Worm (Caenorhabditis elegans): ENCODE results near the gene C17B7.10.

The C17B7.10 gene

DNA sequence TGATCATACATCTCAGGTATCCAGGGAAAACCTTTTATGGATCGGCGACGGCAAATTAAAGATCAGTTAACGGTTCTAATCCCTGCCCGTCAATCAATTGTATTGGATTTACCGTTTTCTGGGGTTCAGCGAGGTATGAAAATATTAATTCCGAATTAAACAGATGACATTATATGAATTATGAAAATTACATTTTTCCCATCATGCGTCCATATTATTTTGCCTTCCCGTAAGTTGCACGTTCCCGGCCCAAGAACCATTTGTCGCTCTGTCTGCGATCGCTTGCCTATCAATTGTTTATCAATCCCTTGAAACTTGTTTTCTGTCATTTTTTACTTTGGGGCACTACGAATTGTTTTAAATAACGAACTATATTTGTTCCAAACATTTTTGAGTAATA is 19.8 kb upstream of the C17B7.10 start:
- no peak for TF ChIP-seq sea-1 (GFP tag; conservative IDR thresholded peaks at IDR 0.05)
- TF ChIP-seq tbx-37 (GFP tag; conservative IDR thresholded peaks at IDR 0.05), result no peak
- no peak for TF ChIP-seq ets-7 (tag; optimal IDR thresholded peaks at IDR 0.05)
- TF ChIP-seq ceh-13 (GFP tag; optimal IDR thresholded peaks at IDR 0.05), result no peak
- TF ChIP-seq hmbx-1 (tag; optimal IDR thresholded peaks at IDR 0.05), result no peak
- no peak for TF ChIP-seq flt-1 (GFP tag; IDR thresholded peaks at IDR 0.05)
- TF ChIP-seq hmg-4 (GFP tag; optimal IDR thresholded peaks at IDR 0.05), result no peak
- TF ChIP-seq B0310.2 (tag; optimal IDR thresholded peaks at IDR 0.05), result no peak
- no peak for TF ChIP-seq hnd-1 (tag; optimal IDR thresholded peaks at IDR 0.05)
- no peak for TF ChIP-seq tbx-11 (GFP tag; IDR thresholded peaks at IDR 0.05)
- TF ChIP-seq ama-1 (optimal IDR thresholded peaks at IDR 0.05), result no peak
- no peak for TF ChIP-seq scrt-1 (GFP tag; IDR thresholded peaks at IDR 0.05)
- TF ChIP-seq tra-4 (tag; optimal IDR thresholded peaks at IDR 0.05), result no peak
- no peak for TF ChIP-seq aly-1 (tag; optimal IDR thresholded peaks at IDR 0.05)
- TF ChIP-seq ceh-36 (tag; optimal IDR thresholded peaks at IDR 0.05), result no peak
- no peak for TF ChIP-seq F13C5.2 (tag; optimal IDR thresholded peaks at IDR 0.05)
- no peak for TF ChIP-seq pes-1 (GFP tag; IDR thresholded peaks at IDR 0.05)

- TF ChIP-seq ama-1 (optimal IDR thresholded peaks at IDR 0.05), result no peak
- TF ChIP-seq tra-4 (tag; optimal IDR thresholded peaks at IDR 0.05), result no peak
- no peak for TF ChIP-seq pes-1 (GFP tag; IDR thresholded peaks at IDR 0.05)
- no peak for TF ChIP-seq hmg-4 (GFP tag; optimal IDR thresholded peaks at IDR 0.05)
- TF ChIP-seq hmbx-1 (tag; optimal IDR thresholded peaks at IDR 0.05), result no peak
- TF ChIP-seq flt-1 (GFP tag; IDR thresholded peaks at IDR 0.05), result no peak
- no peak for TF ChIP-seq sea-1 (GFP tag; conservative IDR thresholded peaks at IDR 0.05)
- TF ChIP-seq tbx-37 (GFP tag; conservative IDR thresholded peaks at IDR 0.05), result no peak
- TF ChIP-seq ceh-36 (tag; optimal IDR thresholded peaks at IDR 0.05), result no peak
- TF ChIP-seq F13C5.2 (tag; optimal IDR thresholded peaks at IDR 0.05), result no peak
- TF ChIP-seq scrt-1 (GFP tag; IDR thresholded peaks at IDR 0.05), result no peak
- no peak for TF ChIP-seq tbx-11 (GFP tag; IDR thresholded peaks at IDR 0.05)
- no peak for TF ChIP-seq aly-1 (tag; optimal IDR thresholded peaks at IDR 0.05)
- no peak for TF ChIP-seq ceh-13 (GFP tag; optimal IDR thresholded peaks at IDR 0.05)
- no peak for TF ChIP-seq ets-7 (tag; optimal IDR thresholded peaks at IDR 0.05)
- TF ChIP-seq hnd-1 (tag; optimal IDR thresholded peaks at IDR 0.05), result no peak
- TF ChIP-seq B0310.2 (tag; optimal IDR thresholded peaks at IDR 0.05), result no peak
Observed at ce11 chrV:3358267-3358666, 16.5 kb upstream of the C17B7.10 start, which contains the start of gene C04E12.5. TSS of gene C04E12.5 (plus strand) at chrV:3358567.

DNA sequence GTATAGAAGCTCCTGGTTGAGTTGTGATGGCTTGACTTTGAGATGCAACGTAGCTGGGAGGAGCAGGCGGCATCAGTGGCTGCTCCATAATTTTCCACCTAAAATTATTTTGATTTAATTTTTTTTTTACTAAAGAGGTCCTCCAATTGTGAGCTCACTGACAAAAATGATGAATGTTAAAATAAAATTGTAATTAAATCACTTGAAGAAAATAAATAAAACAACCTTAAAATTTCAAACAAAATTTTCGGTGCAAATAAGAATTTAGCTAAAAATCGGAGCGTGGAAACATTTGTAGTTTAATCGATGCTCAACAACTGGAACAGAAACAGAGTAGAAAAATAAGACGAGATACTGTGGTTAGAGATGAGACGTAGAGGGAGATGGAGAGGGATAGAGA is 15.3 kb upstream of the C17B7.10 start, which contains the start of gene scrm-3:
Gene scrm-3, minus strand, starts transcription at position 101 of the 400 bp plus-strand sequence.
- TF ChIP-seq tra-4 (tag; optimal IDR thresholded peaks at IDR 0.05), result no peak
- no peak for TF ChIP-seq ama-1 (optimal IDR thresholded peaks at IDR 0.05)
- no peak for TF ChIP-seq tbx-37 (GFP tag; conservative IDR thresholded peaks at IDR 0.05)
- no peak for TF ChIP-seq ets-7 (tag; optimal IDR thresholded peaks at IDR 0.05)
- no peak for TF ChIP-seq hmg-4 (GFP tag; optimal IDR thresholded peaks at IDR 0.05)
- TF ChIP-seq pes-1 (GFP tag; IDR thresholded peaks at IDR 0.05), result no peak
- TF ChIP-seq tbx-11 (GFP tag; IDR thresholded peaks at IDR 0.05), result no peak
- no peak for TF ChIP-seq ceh-36 (tag; optimal IDR thresholded peaks at IDR 0.05)
- TF ChIP-seq hmbx-1 (tag; optimal IDR thresholded peaks at IDR 0.05), result no peak
- TF ChIP-seq scrt-1 (GFP tag; IDR thresholded peaks at IDR 0.05), result no peak
- no peak for TF ChIP-seq B0310.2 (tag; optimal IDR thresholded peaks at IDR 0.05)
- TF ChIP-seq sea-1 (GFP tag; conservative IDR thresholded peaks at IDR 0.05), result no peak
- no peak for TF ChIP-seq hnd-1 (tag; optimal IDR thresholded peaks at IDR 0.05)
- TF ChIP-seq ceh-13 (GFP tag; optimal IDR thresholded peaks at IDR 0.05), result no peak
- TF ChIP-seq F13C5.2 (tag; optimal IDR thresholded peaks at IDR 0.05), result no peak
- TF ChIP-seq aly-1 (tag; optimal IDR thresholded peaks at IDR 0.05), result no peak
- no peak for TF ChIP-seq flt-1 (GFP tag; IDR thresholded peaks at IDR 0.05)

DNA sequence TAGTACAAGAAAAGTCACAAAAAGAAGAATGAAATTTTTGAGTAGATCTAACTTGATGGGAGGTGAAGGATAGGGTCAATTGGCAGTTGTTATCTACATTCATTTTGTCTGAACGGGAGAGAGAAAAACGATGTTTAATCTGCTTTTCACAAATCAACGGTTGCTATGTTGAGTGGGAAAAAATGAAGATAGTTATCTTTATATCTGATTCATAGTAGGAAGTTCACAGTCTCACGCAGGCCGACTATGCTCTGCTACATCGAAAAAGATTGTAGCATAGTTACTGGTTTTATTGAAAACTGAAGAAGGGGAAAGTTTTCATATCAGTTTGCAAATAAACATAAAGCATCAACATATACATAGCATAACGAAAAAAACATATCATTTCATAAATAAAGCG is 13.7 kb upstream of the C17B7.10 start:
- TF ChIP-seq tbx-37 (GFP tag; conservative IDR thresholded peaks at IDR 0.05) (no peak), ceh-36 (tag; optimal IDR thresholded peaks at IDR 0.05) (no peak), F13C5.2 (tag; optimal IDR thresholded peaks at IDR 0.05) (no peak), hnd-1 (tag; optimal IDR thresholded peaks at IDR 0.05) (no peak), ceh-13 (GFP tag; optimal IDR thresholded peaks at IDR 0.05) (no peak), tra-4 (tag; optimal IDR thresholded peaks at IDR 0.05) (no peak), hmbx-1 (tag; optimal IDR thresholded peaks at IDR 0.05) (no peak), flt-1 (GFP tag; IDR thresholded peaks at IDR 0.05) (no peak), B0310.2 (tag; optimal IDR thresholded peaks at IDR 0.05) (no peak), pes-1 (GFP tag; IDR thresholded peaks at IDR 0.05) (no peak), ama-1 (optimal IDR thresholded peaks at IDR 0.05) (no peak), scrt-1 (GFP tag; IDR thresholded peaks at IDR 0.05) (no peak), aly-1 (tag; optimal IDR thresholded peaks at IDR 0.05) (no peak), ets-7 (tag; optimal IDR thresholded peaks at IDR 0.05) (no peak), hmg-4 (GFP tag; optimal IDR thresholded peaks at IDR 0.05) (no peak), sea-1 (GFP tag; conservative IDR thresholded peaks at IDR 0.05) (no peak)

ce11 chrV:3352925-3353324 is 11.1 kb upstream of the C17B7.10 start, which contains the start of gene C17B7.12:
TSS of gene C17B7.12 (plus strand) at chrV:3353225.
- TF ChIP-seq flt-1 (GFP tag; IDR thresholded peaks at IDR 0.05) (no peak), sea-1 (GFP tag; conservative IDR thresholded peaks at IDR 0.05) (no peak)

DNA sequence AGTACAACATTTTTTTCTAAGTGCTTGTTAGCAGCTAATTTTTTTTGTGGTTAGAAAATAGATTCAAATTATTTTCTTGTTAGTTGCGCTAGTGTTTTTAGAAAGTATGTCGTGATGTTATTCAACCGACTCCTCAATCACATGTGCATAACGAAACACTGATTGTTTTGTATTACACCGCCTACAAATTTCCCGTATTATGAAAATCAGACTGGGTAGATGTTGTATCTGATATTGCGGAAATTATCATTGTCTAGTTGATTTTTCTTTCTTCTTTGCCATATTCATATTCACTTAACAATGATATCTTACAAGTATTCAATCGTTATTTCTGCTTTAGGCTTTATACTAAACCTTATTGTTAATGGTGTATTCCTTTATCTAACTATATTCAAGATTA is 9.5 kb upstream of the C17B7.10 start, which contains the start of gene str-63:
Gene str-63, plus strand, starts transcription at position 301 of the 400 bp plus-strand sequence.
- TF ChIP-seq B0310.2 (tag; optimal IDR thresholded peaks at IDR 0.05) (no peak), ets-7 (tag; optimal IDR thresholded peaks at IDR 0.05) (no peak), ceh-13 (GFP tag; optimal IDR thresholded peaks at IDR 0.05) (no peak), F13C5.2 (tag; optimal IDR thresholded peaks at IDR 0.05) (no peak), ama-1 (optimal IDR thresholded peaks at IDR 0.05) (no peak), tbx-37 (GFP tag; conservative IDR thresholded peaks at IDR 0.05) (no peak), scrt-1 (GFP tag; IDR thresholded peaks at IDR 0.05) (no peak), hmbx-1 (tag; optimal IDR thresholded peaks at IDR 0.05) (no peak), tbx-11 (GFP tag; IDR thresholded peaks at IDR 0.05) (no peak), tra-4 (tag; optimal IDR thresholded peaks at IDR 0.05) (no peak), pes-1 (GFP tag; IDR thresholded peaks at IDR 0.05) (no peak), sea-1 (GFP tag; conservative IDR thresholded peaks at IDR 0.05) (no peak), hmg-4 (GFP tag; optimal IDR thresholded peaks at IDR 0.05) (no peak), ceh-36 (tag; optimal IDR thresholded peaks at IDR 0.05) (no peak), aly-1 (tag; optimal IDR thresholded peaks at IDR 0.05) (no peak), hnd-1 (tag; optimal IDR thresholded peaks at IDR 0.05) (no peak), flt-1 (GFP tag; IDR thresholded peaks at IDR 0.05) (no peak)

- TF ChIP-seq ets-7 (tag; optimal IDR thresholded peaks at IDR 0.05) (no peak), F13C5.2 (tag; optimal IDR thresholded peaks at IDR 0.05) (no peak), B0310.2 (tag; optimal IDR thresholded peaks at IDR 0.05) (no peak), tbx-11 (GFP tag; IDR thresholded peaks at IDR 0.05) (no peak), ceh-13 (GFP tag; optimal IDR thresholded peaks at IDR 0.05) (no peak), hmg-4 (GFP tag; optimal IDR thresholded peaks at IDR 0.05) (no peak), hnd-1 (tag; optimal IDR thresholded peaks at IDR 0.05) (no peak), tbx-37 (GFP tag; conservative IDR thresholded peaks at IDR 0.05) (no peak), sea-1 (GFP tag; conservative IDR thresholded peaks at IDR 0.05) (no peak)
Observed at ce11 chrV:3349877-3350276, 8.1 kb upstream of the C17B7.10 start, which contains the start of gene C17B7.15. TSS of gene C17B7.15 (plus strand) at chrV:3350177.
